Worm (Caenorhabditis elegans) whole organism, L4 larva: Measurements from ENCODE around the gene cpf-2.
A peak's percentile ranks its signal among the peaks of the same experiment; 100 is the strongest.

ENCODE experiments used
- D1046.2 ChIP-seq: fragments of 200-800 bp; sonication (Bioruptor generic); IDR thresholded peaks from 2 replicates; pipeline ENCODE4 v1.3.6; 2022; ENCODE audit warnings: missing genetic modification characterization, missing compliant biosample characterization
- F10B5.3 ChIP-seq: sonication (generic microtip); optimal IDR thresholded peaks from 2 replicates; lab custom pipeline; 2016; ENCODE audit warnings: mild to moderate bottlenecking, missing genetic modification characterization, missing compliant biosample characterization
- T20F7.1 ChIP-seq: fragments of 200-800 bp; sonication (Bioruptor generic); optimal IDR thresholded peaks from 2 replicates; lab custom pipeline; 2018; ENCODE audit warnings: mild to moderate bottlenecking, missing genetic modification characterization, missing compliant biosample characterization
- T26A8.4 ChIP-seq: fragments of 200-800 bp; sonication (Bioruptor generic); IDR thresholded peaks from 2 replicates; pipeline ENCODE4 v1.3.6; 2022; ENCODE audit warnings: missing genetic modification characterization, missing compliant biosample characterization
- Y105C5A.15 ChIP-seq: fragments of 200-800 bp; sonication (Bioruptor generic); IDR thresholded peaks from 2 replicates; pipeline ENCODE4 v1.3.6; 2022; ENCODE audit warnings: missing genetic modification characterization, missing compliant biosample characterization
- Y48G9A.11 ChIP-seq: fragments of 200-800 bp; sonication (Bioruptor generic); IDR thresholded peaks from 2 replicates; pipeline ENCODE4 v1.3.6; 2022; ENCODE audit warnings: missing genetic modification reagents, missing genetic modification characterization, missing compliant biosample characterization
- Y5F2A.4 ChIP-seq: fragments of 200-800 bp; sonication (Bioruptor generic); optimal IDR thresholded peaks from 2 replicates; lab custom pipeline; 2018; ENCODE audit warnings: mild to moderate bottlenecking, missing genetic modification characterization, missing compliant biosample characterization
- ZK337.2 ChIP-seq: fragments of 200-800 bp; sonication (Bioruptor generic); IDR thresholded peaks from 2 replicates; pipeline ENCODE4 v1.3.6; 2022; ENCODE audit warnings: missing genetic modification reagents, missing genetic modification characterization, missing compliant biosample characterization
- ZK546.5 ChIP-seq, 2 experiments: sonication (generic microtip); optimal IDR thresholded peaks; 2 replicates each; lab custom pipeline; 2017; ENCODE audit warnings: missing biosample characterization in 2 of 2, missing genetic modification characterization in 2 of 2
- ama-1 ChIP-seq: fragments of 150-350 bp; optimal IDR thresholded peaks from 2 replicates; lab custom pipeline; 2014; ENCODE audit warnings: inconsistent platforms, mixed read lengths
- attf-4 ChIP-seq: sonication (generic microtip); optimal IDR thresholded peaks from 3 replicates; lab custom pipeline; 2017; ENCODE audit warnings: missing biosample characterization, missing genetic modification characterization
- ceh-28 ChIP-seq: fragments of 150-350 bp; optimal IDR thresholded peaks from 2 replicates; lab custom pipeline; 2014; ENCODE audit warnings: missing biosample characterization, missing genetic modification reagents, missing genetic modification characterization
- ceh-82 ChIP-seq: sonication (generic microtip); optimal IDR thresholded peaks from 2 replicates; lab custom pipeline; 2017; ENCODE audit warnings: missing biosample characterization, missing genetic modification characterization
- cey-2 ChIP-seq: sonication (generic microtip); optimal IDR thresholded peaks from 3 replicates; lab custom pipeline; 2017; ENCODE audit warnings: missing genetic modification characterization, mild to moderate bottlenecking, missing compliant biosample characterization, antibody characterized with exemption, borderline replicate concordance; ENCODE audit not compliant: insufficient read depth
- ctbp-1 ChIP-seq: fragments of 200-800 bp; sonication (Bioruptor generic); IDR thresholded peaks from 2 replicates; pipeline ENCODE4 v1.3.6; 2022; ENCODE audit warnings: missing genetic modification reagents, missing genetic modification characterization, missing compliant biosample characterization
- daf-19 ChIP-seq: fragments of 200-800 bp; sonication (Bioruptor generic); conservative IDR thresholded peaks from 2 replicates; pipeline ENCODE4 v1.3.6; 2022; ENCODE audit warnings: missing genetic modification characterization, missing compliant biosample characterization
- dmd-6 ChIP-seq: fragments of 200-800 bp; sonication (Bioruptor generic); IDR thresholded peaks from 2 replicates; pipeline ENCODE4 v1.3.6; 2022; ENCODE audit warnings: missing genetic modification reagents, missing genetic modification characterization, missing compliant biosample characterization
- dmd-8 ChIP-seq: fragments of 200-800 bp; sonication (Bioruptor generic); IDR thresholded peaks from 2 replicates; pipeline ENCODE4 v1.3.6; 2022; ENCODE audit warnings: missing genetic modification characterization, missing compliant biosample characterization
- dmd-9 ChIP-seq: fragments of 200-800 bp; sonication (Bioruptor generic); IDR thresholded peaks from 2 replicates; pipeline ENCODE4 v1.3.6; 2022; ENCODE audit warnings: missing genetic modification reagents, missing genetic modification characterization, missing compliant biosample characterization
- duxl-1 ChIP-seq: sonication (generic microtip); optimal IDR thresholded peaks from 2 replicates; lab custom pipeline; 2016; ENCODE audit warnings: mild to moderate bottlenecking, missing genetic modification characterization, moderate library complexity, missing compliant biosample characterization; ENCODE audit not compliant: poor library complexity
- egl-27 ChIP-seq: sonication (generic microtip); optimal IDR thresholded peaks from 3 replicates; lab custom pipeline; 2017; ENCODE audit warnings: missing biosample characterization, missing genetic modification reagents, missing genetic modification characterization
- egl-43 ChIP-seq: fragments of 200-800 bp; sonication (Bioruptor generic); IDR thresholded peaks from 2 replicates; pipeline ENCODE4 v1.3.6; 2022; ENCODE audit warnings: missing genetic modification reagents, missing genetic modification characterization, missing compliant biosample characterization
- fos-1 ChIP-seq: fragments of 150-350 bp; optimal IDR thresholded peaks from 2 replicates; lab custom pipeline; 2014; ENCODE audit warnings: missing biosample characterization, missing genetic modification characterization
- hlh-30 ChIP-seq: sonication (generic microtip); optimal IDR thresholded peaks from 2 replicates; lab custom pipeline; 2017; ENCODE audit warnings: antibody characterized with exemption, mild to moderate bottlenecking, missing genetic modification characterization, missing compliant biosample characterization; ENCODE audit not compliant: insufficient read depth
- hmg-1.1 ChIP-seq: fragments of 200-800 bp; sonication (Bioruptor generic); IDR thresholded peaks from 2 replicates; pipeline ENCODE4 v1.3.6; 2022; ENCODE audit warnings: missing genetic modification reagents, missing genetic modification characterization, missing compliant biosample characterization
- lim-7 ChIP-seq: fragments of 200-800 bp; sonication (Bioruptor generic); IDR thresholded peaks from 2 replicates; pipeline ENCODE4 v1.3.6; 2022; ENCODE audit warnings: missing genetic modification characterization, missing compliant biosample characterization
- lin-13 ChIP-seq: fragments of 150-350 bp; optimal IDR thresholded peaks from 2 replicates; lab custom pipeline; 2014; ENCODE audit warnings: missing biosample characterization, missing genetic modification reagents, missing genetic modification characterization
- lin-15B ChIP-seq: fragments of 150-350 bp; sonication (generic microtip); optimal IDR thresholded peaks from 3 replicates; lab custom pipeline; 2014; ENCODE audit warnings: missing biosample characterization, missing genetic modification characterization
- lin-38 ChIP-seq: fragments of 200-800 bp; sonication (Bioruptor generic); IDR thresholded peaks from 2 replicates; pipeline ENCODE4 v1.3.6; 2022; ENCODE audit warnings: missing genetic modification reagents, missing genetic modification characterization, missing compliant biosample characterization
- lin-39 ChIP-seq: fragments of 150-350 bp; optimal IDR thresholded peaks from 2 replicates; lab custom pipeline; 2014; ENCODE audit warnings: missing biosample characterization, missing genetic modification reagents, missing genetic modification characterization
- lsy-2 ChIP-seq, 2 experiments: fragments of 150-350 bp in 1 of 2; sonication (generic microtip) in 1 of 2; optimal IDR thresholded peaks; 2 replicates each; lab custom pipeline; 2014 to 2017; ENCODE audit warnings: missing biosample characterization in 2 of 2, missing genetic modification characterization in 2 of 2
- mes-2 ChIP-seq: sonication (generic microtip); optimal IDR thresholded peaks from 2 replicates; lab custom pipeline; 2016; ENCODE audit warnings: missing genotype, mild to moderate bottlenecking, missing genetic modification characterization, missing compliant biosample characterization; ENCODE audit not compliant: poor library complexity, severe bottlenecking
- mxl-3 ChIP-seq: fragments of 200-800 bp; sonication (Bioruptor generic); optimal IDR thresholded peaks from 2 replicates; lab custom pipeline; 2018; ENCODE audit warnings: mild to moderate bottlenecking, missing genetic modification characterization, missing compliant biosample characterization
- nhr-111 ChIP-seq: fragments of 200-800 bp; sonication (Bioruptor generic); optimal IDR thresholded peaks from 2 replicates; lab custom pipeline; 2018; ENCODE audit warnings: mild to moderate bottlenecking, missing genetic modification characterization, missing compliant biosample characterization
- nhr-28 ChIP-seq: fragments of 150-350 bp; optimal IDR thresholded peaks from 2 replicates; lab custom pipeline; 2014; ENCODE audit warnings: missing biosample characterization, missing genetic modification characterization
- nhr-42 ChIP-seq: fragments of 200-800 bp; sonication (Bioruptor generic); IDR thresholded peaks from 2 replicates; pipeline ENCODE4 v1.3.6; 2022; ENCODE audit warnings: missing genetic modification characterization, missing compliant biosample characterization
- nhr-48 ChIP-seq: sonication (generic microtip); optimal IDR thresholded peaks from 2 replicates; lab custom pipeline; 2016; ENCODE audit warnings: mild to moderate bottlenecking, missing genetic modification characterization, missing compliant biosample characterization
- nhr-6 ChIP-seq: fragments of 150-350 bp; optimal IDR thresholded peaks from 2 replicates; lab custom pipeline; 2014; ENCODE audit warnings: missing biosample characterization, missing genetic modification characterization
- nhr-77 ChIP-seq: fragments of 150-350 bp; optimal IDR thresholded peaks from 2 replicates; lab custom pipeline; 2014; ENCODE audit warnings: missing biosample characterization, missing genetic modification characterization
- pha-4 ChIP-seq, 2 experiments: fragments of 150-350 bp in 1 of 2; fragments of 200-800 bp in 1 of 2; sonication (Bioruptor generic) in 1 of 2; IDR thresholded peaks in 1 of 2; optimal IDR thresholded peaks in 1 of 2; 2 replicates each; pipeline versions ENCODE4 v1.3.6 to Lab custom; 2014 to 2022; ENCODE audit warnings: missing genetic modification characterization in 2 of 2, missing genetic modification reagents in 2 of 2, missing biosample characterization in 1 of 2, missing compliant biosample characterization in 1 of 2
- pqm-1 ChIP-seq: sonication (generic microtip); optimal IDR thresholded peaks from 2 replicates; lab custom pipeline; 2017; ENCODE audit warnings: missing biosample characterization, missing genetic modification characterization
- rbr-2 ChIP-seq: sonication (generic microtip); optimal IDR thresholded peaks from 2 replicates; lab custom pipeline; 2016; ENCODE audit warnings: missing genotype, missing genetic modification characterization, missing compliant biosample characterization
- saeg-2 ChIP-seq: fragments of 200-800 bp; sonication (Bioruptor generic); IDR thresholded peaks from 2 replicates; pipeline ENCODE4 v1.3.6; 2022; ENCODE audit warnings: missing genetic modification reagents, missing genetic modification characterization, missing compliant biosample characterization
- set-16 ChIP-seq: fragments of 200-800 bp; sonication (Bioruptor generic); IDR thresholded peaks from 2 replicates; pipeline ENCODE4 v1.3.6; 2022; ENCODE audit warnings: missing genetic modification reagents, missing genetic modification characterization, missing compliant biosample characterization
- snpc-4 ChIP-seq: fragments of 150-350 bp; optimal IDR thresholded peaks from 2 replicates; lab custom pipeline; 2014; ENCODE audit warnings: missing biosample characterization, missing genetic modification characterization
- zag-1 ChIP-seq: fragments of 150-350 bp; optimal IDR thresholded peaks from 2 replicates; lab custom pipeline; 2014; ENCODE audit warnings: missing biosample characterization, missing genetic modification characterization
- zfp-3 ChIP-seq: fragments of 200-800 bp; sonication (Bioruptor generic); conservative IDR thresholded peaks from 2 replicates; pipeline ENCODE4 v1.3.6; 2022; ENCODE audit warnings: missing genetic modification reagents, missing genetic modification characterization, missing compliant biosample characterization
- zip-11 ChIP-seq: fragments of 200-800 bp; sonication (Bioruptor generic); IDR thresholded peaks from 2 replicates; pipeline ENCODE4 v1.3.6; 2022; ENCODE audit warnings: missing genetic modification characterization, missing compliant biosample characterization
- zip-2 ChIP-seq: fragments of 150-350 bp; optimal IDR thresholded peaks from 2 replicates; lab custom pipeline; 2014; ENCODE audit warnings: missing biosample characterization, missing genetic modification characterization
- ztf-11 ChIP-seq: fragments of 150-350 bp; optimal IDR thresholded peaks from 2 replicates; lab custom pipeline; 2014; ENCODE audit warnings: missing biosample characterization, missing genetic modification characterization
- ztf-7 ChIP-seq: fragments of 150-350 bp; optimal IDR thresholded peaks from 2 replicates; lab custom pipeline; 2014; ENCODE audit warnings: missing biosample characterization, missing genetic modification characterization

cpf-2 gene

ce11 chrIII:13268856-13269255 lies at the start of gene cpf-2 (continued):
- TF ChIP-seq Y5F2A.4 (GFP tag; lab: Kevin White, UChicago) = no peak
- peak; percentile 78 for TF ChIP-seq hmg-1.1 (GFP tag; lab: Robert Waterston, UW)
- TF ChIP-seq cey-2 = no peak
- peak; percentile 31; the same call in 1 of the 2 replicates for TF ChIP-seq dmd-9 (GFP tag; lab: Robert Waterston, UW)
- no peak for TF ChIP-seq Y48G9A.11 (GFP tag; lab: Robert Waterston, UW)
- peak; percentile 45 for TF ChIP-seq hlh-30 (tag; lab: Kevin White, UChicago)
- no peak for TF ChIP-seq snpc-4
- no peak for TF ChIP-seq lin-15B (tag; lab: Kevin White, UChicago)
- TF ChIP-seq ztf-7 (tag; lab: Kevin White, UChicago) = peak; percentile 58
- peak; percentile 46 for TF ChIP-seq rbr-2
- TF ChIP-seq pqm-1 (tag; lab: Kevin White, UChicago) = no peak
- TF ChIP-seq ctbp-1 = peak; percentile 57; the same call in 1 of the 2 replicates
- peak; percentile 53 for TF ChIP-seq mxl-3 (GFP tag; lab: Kevin White, UChicago)
- no peak for TF ChIP-seq nhr-77 (tag; lab: Kevin White, UChicago)
- no peak for TF ChIP-seq zip-11 (GFP tag; lab: Robert Waterston, UW)
- TF ChIP-seq ZK337.2 (GFP tag; lab: Robert Waterston, UW) = peak; percentile 54; the same call in 1 of the 2 replicates
- TF ChIP-seq T26A8.4 (GFP tag; lab: Robert Waterston, UW) = peak; percentile 67
- TF ChIP-seq lin-38 (GFP tag; lab: Robert Waterston, UW) = peak; percentile 74
- TF ChIP-seq ceh-28 (tag; lab: Kevin White, UChicago) = peak; percentile 3
- peak; percentile 6 for TF ChIP-seq zip-2 (tag; lab: Kevin White, UChicago)
- no peak for TF ChIP-seq Y105C5A.15 (GFP tag; lab: Robert Waterston, UW)
- TF ChIP-seq T20F7.1 = no peak
- peak; percentile 32 for TF ChIP-seq lin-13 (GFP tag; lab: Kevin White, UChicago)
- TF ChIP-seq nhr-42 (GFP tag; lab: Robert Waterston, UW) = 0 out of 2 replicates have a peak, but pooled peaks have one; percentile 59
- TF ChIP-seq set-16 = no peak
- TF ChIP-seq lin-39 (tag; lab: Kevin White, UChicago) = no peak
- no peak for TF ChIP-seq ztf-11 (tag; lab: Kevin White, UChicago)
- TF ChIP-seq duxl-1 (tag; lab: Kevin White, UChicago) = peak; percentile 73
- TF ChIP-seq nhr-111 = no peak
- peak; percentile 34; the same call in 1 of the 2 replicates for TF ChIP-seq dmd-6
- no peak for TF ChIP-seq zag-1 (tag; lab: Kevin White, UChicago)
- no peak for TF ChIP-seq daf-19 (GFP tag; lab: Robert Waterston, UW)
- TF ChIP-seq dmd-8 (GFP tag; lab: Robert Waterston, UW) = no peak
- peak in 1 of 2 experiments; percentile 72 for TF ChIP-seq lsy-2 (tag; optimal IDR thresholded peaks at IDR 0.05; lab: Kevin White, UChicago)
- TF ChIP-seq ama-1 = no peak
- TF ChIP-seq ZK546.5 (tag; optimal IDR thresholded peaks at IDR 0.05; lab: Kevin White, UChicago) = no peak
- no peak for TF ChIP-seq attf-4
- TF ChIP-seq saeg-2 (GFP tag; lab: Robert Waterston, UW) = 0 out of 2 replicates have a peak, but pooled peaks have one; percentile 25
- peak; percentile 63; the same call in 1 of the 2 replicates for TF ChIP-seq lim-7
- no peak for TF ChIP-seq ceh-82 (tag; lab: Kevin White, UChicago)
- TF ChIP-seq egl-43 (GFP tag; lab: Robert Waterston, UW) = peak; percentile 76
- TF ChIP-seq mes-2 (tag; lab: Kevin White, UChicago) = peak; percentile 95
- no peak for TF ChIP-seq D1046.2
- no peak for TF ChIP-seq zfp-3
- TF ChIP-seq nhr-6 = peak; percentile 61
- peak; percentile 42 for TF ChIP-seq nhr-48 (tag; lab: Kevin White, UChicago)
- no peak for TF ChIP-seq fos-1
- TF ChIP-seq pha-4 (GFP tag; IDR thresholded peaks at IDR 0.05; lab: Robert Waterston, UW) = 0 out of 2 replicates have a peak, but pooled peaks have one; percentile 24
- no peak for TF ChIP-seq pha-4 (tag; optimal IDR thresholded peaks at IDR 0.05; lab: Kevin White, UChicago)
- TF ChIP-seq egl-27 (tag; lab: Kevin White, UChicago) = no peak
- no peak for TF ChIP-seq nhr-28 (tag; lab: Kevin White, UChicago)
- no peak for TF ChIP-seq F10B5.3 (tag; lab: Kevin White, UChicago)
